Worm (Caenorhabditis elegans) whole organism, L2 larva: ENCODE data around the gene cyp-14A4.

Experiments used
- blmp-1 ChIP-seq: sonication (generic microtip); optimal IDR thresholded peaks from 2 replicates; lab custom pipeline; 2017; ENCODE audit warnings: missing genetic modification characterization, mild to moderate bottlenecking, missing compliant biosample characterization, antibody characterized with exemption, moderate library complexity; ENCODE audit not compliant: insufficient read depth
- ceh-16 ChIP-seq: fragments of 150-350 bp; optimal IDR thresholded peaks from 2 replicates; lab custom pipeline; 2014; ENCODE audit warnings: missing biosample characterization, missing genetic modification characterization
- egl-27 ChIP-seq: sonication (generic microtip); optimal IDR thresholded peaks from 3 replicates; lab custom pipeline; 2017; ENCODE audit warnings: missing biosample characterization, missing genetic modification reagents, missing genetic modification characterization
- fos-1 ChIP-seq: fragments of 150-350 bp; optimal IDR thresholded peaks from 2 replicates; lab custom pipeline; 2014; ENCODE audit warnings: missing biosample characterization, missing genetic modification characterization
- lsy-2 ChIP-seq, 2 experiments: fragments of 150-350 bp in 1 of 2; sonication (generic microtip) in 1 of 2; optimal IDR thresholded peaks; 2 replicates each; lab custom pipeline; 2014 to 2017; ENCODE audit warnings: missing biosample characterization in 2 of 2, missing genetic modification characterization in 2 of 2
- nhr-25 ChIP-seq: fragments of 150-350 bp; sonication (generic microtip); optimal IDR thresholded peaks from 3 replicates; lab custom pipeline; 2014; ENCODE audit warnings: missing biosample characterization, missing genetic modification characterization
- snpc-4 ChIP-seq: fragments of 150-350 bp; optimal IDR thresholded peaks from 2 replicates; lab custom pipeline; 2014; ENCODE audit warnings: missing biosample characterization, missing genetic modification characterization
- unc-39 ChIP-seq: fragments of 150-350 bp; optimal IDR thresholded peaks from 2 replicates; lab custom pipeline; 2014; ENCODE audit warnings: missing biosample characterization, missing genetic modification characterization
- unc-62 ChIP-seq: fragments of 150-350 bp; optimal IDR thresholded peaks from 2 replicates; lab custom pipeline; 2014; ENCODE audit warnings: missing biosample characterization, missing genetic modification reagents, missing genetic modification characterization
- zag-1 ChIP-seq: fragments of 150-350 bp; optimal IDR thresholded peaks from 2 replicates; lab custom pipeline; 2014; ENCODE audit warnings: missing biosample characterization, missing genetic modification characterization
- ztf-4 ChIP-seq: fragments of 150-350 bp; optimal IDR thresholded peaks from 2 replicates; lab custom pipeline; 2014; ENCODE audit warnings: missing biosample characterization, missing genetic modification characterization

- TF ChIP-seq zag-1: no peak
- TF ChIP-seq blmp-1: no peak
- TF ChIP-seq nhr-25 (tag; lab: Kevin White, UChicago): no peak
- no peak for TF ChIP-seq egl-27 (tag; lab: Kevin White, UChicago)
- TF ChIP-seq ztf-4: no peak
- TF ChIP-seq fos-1 (tag; lab: Kevin White, UChicago): no peak
- TF ChIP-seq lsy-2 (tag; optimal IDR thresholded peaks at IDR 0.05; lab: Kevin White, UChicago): no peak
- TF ChIP-seq unc-62 (GFP tag; lab: Kevin White, UChicago): no peak
- TF ChIP-seq snpc-4 (tag; lab: Kevin White, UChicago): no peak
- no peak for TF ChIP-seq ceh-16 (tag; lab: Kevin White, UChicago)
- TF ChIP-seq unc-39 (tag; lab: Kevin White, UChicago): no peak
Measured at ce11 chrX:13308745-13309144, 24.7 kb upstream of the cyp-14A4 start, which contains the start of gene srxa-8.
